Fruit fly (Drosophila melanogaster): Measurements from ENCODE around the gene cas.
A peak's percentile ranks its signal among the peaks of the same experiment; 100 is the strongest.

cas gene

dm6 chr3R:5754594-5754993, 38.0 kb upstream of the cas start, which contains the start of gene Dcps (continued):
- no peak for TF ChIP-seq CG15073 (GFP tag; optimal IDR thresholded peaks at IDR 0.05)
- peak; percentile 61 for TF ChIP-seq gsb-n (tag; optimal IDR thresholded peaks at IDR 0.05)
- TF ChIP-seq CG13287 (GFP tag; IDR thresholded peaks at IDR 0.05; ENCODE audit: partially characterized antibody): peak; percentile 47
- no peak for TF ChIP-seq oc (tag; optimal IDR thresholded peaks at IDR 0.05)
- TF ChIP-seq CG2712 (tag; optimal IDR thresholded peaks at IDR 0.05): peak; percentile 6
- TF ChIP-seq CG14965 (GFP tag; optimal IDR thresholded peaks at IDR 0.05; ENCODE audit: borderline replicate concordance): no peak
- no peak for TF ChIP-seq CG15514 (GFP tag; optimal IDR thresholded peaks at IDR 0.05)
- TF ChIP-seq Eip74EF (GFP tag; optimal IDR thresholded peaks at IDR 0.05): no peak
- no peak for TF ChIP-seq CG10321 (GFP tag; IDR thresholded peaks at IDR 0.05)
- no peak for TF ChIP-seq h (optimal IDR thresholded peaks at IDR 0.05)
- no peak for TF ChIP-seq klu (GFP tag; IDR thresholded peaks at IDR 0.05)
- peak; percentile 58 for TF ChIP-seq stwl (tag; optimal IDR thresholded peaks at IDR 0.05)
- no peak for TF ChIP-seq Meics (GFP tag; optimal IDR thresholded peaks at IDR 0.05)
- no peak for TF ChIP-seq CG4820 (GFP tag; optimal IDR thresholded peaks at IDR 0.05)
- peak in 1 of 2 experiments; percentile 83 for TF ChIP-seq Pdp1 (GFP tag; optimal IDR thresholded peaks at IDR 0.05)
- no peak for TF ChIP-seq inv (GFP tag; IDR thresholded peaks at IDR 0.05; ENCODE audit: partially characterized antibody)
- peak; percentile 57 for TF ChIP-seq Dp (GFP tag; optimal IDR thresholded peaks at IDR 0.05)
- peak; percentile 55 for TF ChIP-seq CG4617 (GFP tag; optimal IDR thresholded peaks at IDR 0.05; ENCODE audit: borderline replicate concordance)
- no peak for TF ChIP-seq CG17385 (GFP tag; optimal IDR thresholded peaks at IDR 0.05)
- no peak for TF ChIP-seq CG10979 (tag; optimal IDR thresholded peaks at IDR 0.05)
- TF ChIP-seq CG13424 (tag; optimal IDR thresholded peaks at IDR 0.05): no peak
- TF ChIP-seq MBD-R2 (GFP tag; IDR thresholded peaks at IDR 0.05): peak; percentile 81
- no peak for TF ChIP-seq Fer3 (tag; optimal IDR thresholded peaks at IDR 0.05)
- TF ChIP-seq nerfin-2 (GFP tag; IDR thresholded peaks at IDR 0.05; ENCODE audit: partially characterized antibody): no peak
- no peak for TF ChIP-seq CG6791 (GFP tag; IDR thresholded peaks at IDR 0.05; ENCODE audit: partially characterized antibody)
- TF ChIP-seq CG4404 (GFP tag; IDR thresholded peaks at IDR 0.05): no peak
- TF ChIP-seq CG3726 (GFP tag; IDR thresholded peaks at IDR 0.05): no peak
- no peak for TF ChIP-seq CG6254 (GFP tag; optimal IDR thresholded peaks at IDR 0.05)
- TF ChIP-seq yki (optimal IDR thresholded peaks at IDR 0.05): no peak
- TF ChIP-seq Xbp1 (GFP tag; optimal IDR thresholded peaks at IDR 0.05): no peak
- TF ChIP-seq Hr39 (optimal IDR thresholded peaks at IDR 0.05): no peak
- no peak for TF ChIP-seq shn (GFP tag; optimal IDR thresholded peaks at IDR 0.05)
- no peak for TF ChIP-seq CG34376 (GFP tag; optimal IDR thresholded peaks at IDR 0.05)
- TF ChIP-seq CG3065 (GFP tag; optimal IDR thresholded peaks at IDR 0.05): no peak
- TF ChIP-seq CG6683 (GFP tag; optimal IDR thresholded peaks at IDR 0.05): no peak
- TF ChIP-seq CG16815 (GFP tag; optimal IDR thresholded peaks at IDR 0.05): no peak
- TF ChIP-seq org-1 (GFP tag; optimal IDR thresholded peaks at IDR 0.05): no peak
- TF ChIP-seq CG12236 (GFP tag; optimal IDR thresholded peaks at IDR 0.05): no peak
- TF ChIP-seq CG12769 (tag; optimal IDR thresholded peaks at IDR 0.05): no peak
- TF ChIP-seq CG8924 (tag; optimal IDR thresholded peaks at IDR 0.05): no peak
- no peak for TF ChIP-seq HmgD (GFP tag; optimal IDR thresholded peaks at IDR 0.05)
- peak; percentile 27 for TF ChIP-seq trem (tag; optimal IDR thresholded peaks at IDR 0.05)
- peak; percentile 42 for TF ChIP-seq E2f2 (GFP tag; IDR thresholded peaks at IDR 0.05)
- TF ChIP-seq CG8359 (GFP tag; optimal IDR thresholded peaks at IDR 0.05; ENCODE audit: borderline replicate concordance): no peak
- TF ChIP-seq sim (GFP tag; IDR thresholded peaks at IDR 0.05): no peak
- TF ChIP-seq crp (GFP tag; optimal IDR thresholded peaks at IDR 0.05): no peak
- no peak for TF ChIP-seq CG2120 (GFP tag; optimal IDR thresholded peaks at IDR 0.05)
- TF ChIP-seq unpg (GFP tag; optimal IDR thresholded peaks at IDR 0.05): no peak
- peak; percentile 16 for TF ChIP-seq phol (tag; optimal IDR thresholded peaks at IDR 0.05)
- TF ChIP-seq HLH4C (GFP tag; IDR thresholded peaks at IDR 0.05; ENCODE audit: partially characterized antibody): no peak
- TF ChIP-seq Usf (GFP tag; optimal IDR thresholded peaks at IDR 0.05): no peak

All from whole organism, embryonic.